Worm (Caenorhabditis elegans) whole organism, early embryonic: Measurements from ENCODE around the gene nep-21.

ENCODE experiments used
- flt-1 ChIP-seq: fragments of 200-800 bp; sonication (Bioruptor generic); IDR thresholded peaks from 2 replicates; pipeline ENCODE4 v1.3.6; 2022; ENCODE audit warnings: missing genetic modification characterization, missing compliant biosample characterization
- tra-4 ChIP-seq: sonication (generic microtip); optimal IDR thresholded peaks from 2 replicates; lab custom pipeline; 2017; ENCODE audit warnings: missing genetic modification characterization, missing compliant biosample characterization

ce11 chrV:14215106-14215505 lies 11.2 kb downstream of the nep-21 start, which contains the start of gene T16A9.5:
- no peak for TF ChIP-seq tra-4 (tag; lab: Kevin White, UChicago)
- TF ChIP-seq flt-1 (GFP tag; lab: Robert Waterston, UW), result no peak
